Worm (Caenorhabditis elegans) whole organism, late embryonic: Measurements from ENCODE around the gene B0457.2.

Source experiments
- ama-1 ChIP-seq: fragments of 150-350 bp; optimal IDR thresholded peaks from 2 replicates; lab custom pipeline; 2014
- ceh-2 ChIP-seq: sonication (generic microtip); optimal IDR thresholded peaks from 2 replicates; lab custom pipeline; 2016; ENCODE audit warnings: missing genotype, missing genetic modification characterization, missing compliant biosample characterization
- ceh-31 ChIP-seq: sonication (generic microtip); optimal IDR thresholded peaks from 2 replicates; lab custom pipeline; 2016; ENCODE audit warnings: missing genetic modification characterization, missing compliant biosample characterization
- ceh-9 ChIP-seq: sonication (generic microtip); optimal IDR thresholded peaks from 2 replicates; lab custom pipeline; 2016; ENCODE audit warnings: mild to moderate bottlenecking, missing genetic modification characterization, inconsistent platforms, missing compliant biosample characterization
- fkh-10 ChIP-seq: fragments of 150-350 bp; optimal IDR thresholded peaks from 2 replicates; lab custom pipeline; 2014; ENCODE audit warnings: missing biosample characterization, missing genetic modification reagents, missing genetic modification characterization
- gmeb-2 ChIP-seq: sonication (generic microtip); optimal IDR thresholded peaks from 2 replicates; lab custom pipeline; 2016; ENCODE audit warnings: missing genetic modification characterization, inconsistent platforms, missing compliant biosample characterization
- pag-3 ChIP-seq: sonication (generic microtip); optimal IDR thresholded peaks from 2 replicates; lab custom pipeline; 2016; ENCODE audit warnings: missing compliant biosample characterization, missing genetic modification characterization, borderline replicate concordance
- pqm-1 ChIP-seq: sonication (generic microtip); optimal IDR thresholded peaks from 2 replicates; lab custom pipeline; 2016; ENCODE audit warnings: missing genetic modification characterization, missing compliant biosample characterization
- tbx-2 ChIP-seq: sonication (generic microtip); optimal IDR thresholded peaks from 2 replicates; lab custom pipeline; 2016; ENCODE audit warnings: missing genetic modification characterization, missing compliant biosample characterization
- unc-86 ChIP-seq: sonication (generic microtip); optimal IDR thresholded peaks from 2 replicates; lab custom pipeline; 2016; ENCODE audit warnings: missing genetic modification characterization, missing compliant biosample characterization

DNA sequence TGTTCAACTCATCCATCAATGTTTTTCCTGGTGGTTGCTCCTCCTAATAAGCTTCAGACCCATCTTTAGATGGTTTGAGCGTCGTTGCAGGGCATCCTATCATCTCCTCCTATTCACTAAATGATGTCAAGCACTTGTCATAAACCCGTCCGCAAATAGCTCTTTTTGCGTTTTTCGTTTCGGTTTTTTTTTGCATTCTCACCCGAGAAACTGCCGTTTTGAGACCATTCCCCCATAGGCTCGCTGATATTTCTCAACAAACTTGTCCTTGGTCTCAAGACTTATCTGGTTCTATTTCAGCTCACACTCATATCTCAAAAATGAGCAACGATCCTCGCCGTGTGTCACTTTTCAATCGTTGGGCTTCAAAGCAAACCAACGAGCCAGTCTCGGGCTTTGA lies 34.1 kb upstream of the B0457.2 start, which contains the start of gene cal-2:
- TF ChIP-seq ceh-31 (tag; lab: Kevin White, UChicago) (no peak), pag-3 (no peak), ceh-9 (no peak), tbx-2 (tag; lab: Kevin White, UChicago) (no peak), ama-1 (lab: Kevin White, UChicago) (no peak), gmeb-2 (tag; lab: Kevin White, UChicago) (no peak), ceh-2 (tag; lab: Kevin White, UChicago) (no peak), pqm-1 (tag; lab: Kevin White, UChicago) (no peak), fkh-10 (no peak), unc-86 (no peak)
